Worm (Caenorhabditis elegans) whole organism, L4/young adult: ENCODE data around the gene H04D03.7.

Source experiments
- W03F9.2 ChIP-seq: fragments of 150-350 bp; optimal IDR thresholded peaks from 2 replicates; lab custom pipeline; 2014; ENCODE audit warnings: missing biosample characterization, missing genetic modification characterization
- dao-5 ChIP-seq: sonication (generic microtip); optimal IDR thresholded peaks from 2 replicates; lab custom pipeline; 2016; ENCODE audit warnings: missing genotype, missing genetic modification characterization, moderate library complexity, missing compliant biosample characterization
- him-1 ChIP-seq: sonication (generic microtip); optimal IDR thresholded peaks from 2 replicates; lab custom pipeline; 2016; ENCODE audit warnings: missing genotype, missing genetic modification reagents, missing genetic modification characterization, missing compliant biosample characterization

The H04D03.7 gene

ce11 chrIII:10404918-10405317 is 41.7 kb downstream of the H04D03.7 start, which contains the start of the genes M03C11.3 and chl-1:
TSS of gene M03C11.3 (plus strand) at chrIII:10405070.
TSS of gene chl-1 (minus strand) at chrIII:10405240.
- TF ChIP-seq W03F9.2: no peak
- no peak for TF ChIP-seq him-1 (tag; lab: Kevin White, UChicago)
- no peak for TF ChIP-seq dao-5 (tag; lab: Kevin White, UChicago)

ce11 chrIII:10398919-10399318 is 47.7 kb downstream of the H04D03.7 start:
- TF ChIP-seq dao-5 (tag; lab: Kevin White, UChicago): no peak
- TF ChIP-seq W03F9.2: no peak
- TF ChIP-seq him-1 (tag; lab: Kevin White, UChicago): peak; percentile 22

- TF ChIP-seq him-1 (tag; lab: Kevin White, UChicago) (no peak), dao-5 (tag; lab: Kevin White, UChicago) (no peak), W03F9.2 (no peak)
These were observed 49.6 kb downstream of the H04D03.7 start for ce11 chrIII:10396891-10397502.

ce11 chrIII:10395990-10396389 is 50.6 kb downstream of the H04D03.7 start, which contains the start of gene M03C11.1:
TSS of gene M03C11.1 (minus strand) at chrIII:10396090.
- no peak for TF ChIP-seq dao-5 (tag; lab: Kevin White, UChicago)
- no peak for TF ChIP-seq him-1 (tag; lab: Kevin White, UChicago)
- no peak for TF ChIP-seq W03F9.2
